Worm (Caenorhabditis elegans) whole organism, young adult: ENCODE results near the gene F08H9.4.

Experiments
- B0035.1 ChIP-seq: sonication (generic microtip); optimal IDR thresholded peaks from 2 replicates; lab custom pipeline; 2016; ENCODE audit warnings: missing genetic modification characterization, mild to moderate bottlenecking, missing compliant biosample characterization, missing genotype, missing genetic modification reagents
- B0336.3 ChIP-seq: fragments of 200-800 bp; sonication (Bioruptor generic); IDR thresholded peaks from 2 replicates; pipeline ENCODE4 v1.3.6; 2022; ENCODE audit warnings: missing genetic modification characterization, missing compliant biosample characterization
- D2030.7 ChIP-seq: fragments of 200-800 bp; sonication (Bioruptor generic); IDR thresholded peaks from 2 replicates; pipeline ENCODE4 v1.3.6; 2022; ENCODE audit warnings: missing genetic modification reagents, missing genetic modification characterization, missing compliant biosample characterization
- F10E7.11 ChIP-seq: sonication (generic microtip); optimal IDR thresholded peaks from 2 replicates; lab custom pipeline; 2017; ENCODE audit warnings: mild to moderate bottlenecking, missing genetic modification characterization, moderate library complexity, missing compliant biosample characterization
- F33H1.4 ChIP-seq: fragments of 200-800 bp; sonication (Bioruptor generic); IDR thresholded peaks from 2 replicates; pipeline ENCODE4 v1.3.6; 2022; ENCODE audit warnings: missing genetic modification reagents, missing genetic modification characterization, missing compliant biosample characterization
- F52B5.7 ChIP-seq: sonication (generic microtip); optimal IDR thresholded peaks from 2 replicates; lab custom pipeline; 2016; ENCODE audit warnings: mild to moderate bottlenecking, missing genetic modification characterization, missing compliant biosample characterization
- F55B11.4 ChIP-seq: sonication (generic microtip); optimal IDR thresholded peaks from 2 replicates; lab custom pipeline; 2016; ENCODE audit warnings: missing compliant biosample characterization, missing genetic modification characterization, borderline replicate concordance; ENCODE audit not compliant: insufficient read depth
- T07F8.4 ChIP-seq: sonication (generic microtip); optimal IDR thresholded peaks from 2 replicates; lab custom pipeline; 2016; ENCODE audit warnings: mild to moderate bottlenecking, missing genetic modification characterization, moderate library complexity, missing compliant biosample characterization
- Y56A3A.18 ChIP-seq: fragments of 200-800 bp; sonication (Bioruptor generic); IDR thresholded peaks from 2 replicates; pipeline ENCODE4 v1.3.6; 2022; ENCODE audit warnings: missing genetic modification reagents, missing genetic modification characterization, missing compliant biosample characterization
- Y79H2A.3 ChIP-seq: fragments of 200-800 bp; sonication (Bioruptor generic); conservative IDR thresholded peaks from 2 replicates; pipeline ENCODE4 v1.3.6; 2022; ENCODE audit warnings: missing genetic modification reagents, missing genetic modification characterization, missing compliant biosample characterization
- ZK185.1 ChIP-seq: sonication (generic microtip); optimal IDR thresholded peaks from 2 replicates; lab custom pipeline; 2016; ENCODE audit warnings: mild to moderate bottlenecking, missing genetic modification characterization, missing compliant biosample characterization; ENCODE audit not compliant: poor library complexity, severe bottlenecking
- akir-1 ChIP-seq: fragments of 200-800 bp; sonication (Bioruptor generic); optimal IDR thresholded peaks from 2 replicates; lab custom pipeline; 2018; ENCODE audit warnings: mild to moderate bottlenecking, missing genetic modification characterization, moderate library complexity, missing compliant biosample characterization
- attf-6 ChIP-seq: fragments of 200-800 bp; sonication (Bioruptor generic); IDR thresholded peaks from 2 replicates; pipeline ENCODE4 v1.3.6; 2022; ENCODE audit warnings: missing genetic modification reagents, missing genetic modification characterization, missing compliant biosample characterization
- bed-2 ChIP-seq: fragments of 200-800 bp; sonication (Bioruptor generic); IDR thresholded peaks from 2 replicates; pipeline ENCODE4 v1.3.6; 2022; ENCODE audit warnings: missing genetic modification reagents, missing genetic modification characterization, missing compliant biosample characterization
- ccch-3 ChIP-seq: fragments of 200-800 bp; sonication (Bioruptor generic); optimal IDR thresholded peaks from 2 replicates; lab custom pipeline; 2018; ENCODE audit warnings: mild to moderate bottlenecking, missing genetic modification characterization, missing compliant biosample characterization
- cebp-1 ChIP-seq, 2 experiments: fragments of 200-800 bp in 1 of 2; sonication (Bioruptor generic) in 1 of 2; sonication (generic microtip) in 1 of 2; IDR thresholded peaks in 1 of 2; optimal IDR thresholded peaks in 1 of 2; 2 replicates each; pipeline versions ENCODE4 v1.3.6 to Lab custom; 2017 to 2022; ENCODE audit warnings: missing compliant biosample characterization in 2 of 2, missing genetic modification characterization in 2 of 2, mild to moderate bottlenecking in 1 of 2, missing genetic modification reagents in 1 of 2, moderate library complexity in 1 of 2
- ceh-100 ChIP-seq: fragments of 200-800 bp; sonication (Bioruptor generic); IDR thresholded peaks from 2 replicates; pipeline ENCODE4 v1.3.6; 2022; ENCODE audit warnings: missing genetic modification reagents, missing genetic modification characterization, missing compliant biosample characterization
- ceh-79 ChIP-seq: sonication (generic microtip); optimal IDR thresholded peaks from 2 replicates; lab custom pipeline; 2017; ENCODE audit warnings: mild to moderate bottlenecking, missing genetic modification characterization, missing compliant biosample characterization
- die-1 ChIP-seq: sonication (generic microtip); optimal IDR thresholded peaks from 2 replicates; lab custom pipeline; 2016; ENCODE audit warnings: missing genotype, mild to moderate bottlenecking, missing genetic modification characterization, missing compliant biosample characterization
- dox-1 ChIP-seq: fragments of 200-800 bp; sonication (Bioruptor generic); IDR thresholded peaks from 2 replicates; pipeline ENCODE4 v1.3.6; 2022; ENCODE audit warnings: missing genetic modification reagents, missing genetic modification characterization, missing compliant biosample characterization
- efl-1 ChIP-seq: fragments of 150-350 bp; optimal IDR thresholded peaks from 2 replicates; lab custom pipeline; 2014; ENCODE audit warnings: missing biosample characterization, missing genetic modification reagents, missing genetic modification characterization
- ets-4 ChIP-seq: fragments of 200-800 bp; sonication (Bioruptor generic); optimal IDR thresholded peaks from 2 replicates; lab custom pipeline; 2018; ENCODE audit warnings: mild to moderate bottlenecking, missing genetic modification characterization, missing compliant biosample characterization
- hlh-12 ChIP-seq: sonication (generic microtip); optimal IDR thresholded peaks from 2 replicates; lab custom pipeline; 2016; ENCODE audit warnings: missing genetic modification characterization, missing compliant biosample characterization
- hmg-1.2 ChIP-seq: fragments of 200-800 bp; sonication (Bioruptor generic); IDR thresholded peaks from 2 replicates; pipeline ENCODE4 v1.3.6; 2022; ENCODE audit warnings: missing genetic modification reagents, missing genetic modification characterization, missing compliant biosample characterization
- hmg-20 ChIP-seq: fragments of 200-800 bp; sonication (Bioruptor generic); IDR thresholded peaks from 2 replicates; pipeline ENCODE4 v1.3.6; 2022; ENCODE audit warnings: missing genetic modification reagents, missing genetic modification characterization, missing compliant biosample characterization
- hsf-1 ChIP-seq: fragments of 200-800 bp; sonication (Bioruptor generic); IDR thresholded peaks from 2 replicates; pipeline ENCODE4 v1.3.6; 2022; ENCODE audit warnings: missing genetic modification reagents, missing genetic modification characterization, missing compliant biosample characterization
- let-607 ChIP-seq, 2 experiments: fragments of 200-800 bp in 1 of 2; sonication (Bioruptor generic) in 1 of 2; sonication (generic microtip) in 1 of 2; optimal IDR thresholded peaks; 2 replicates each; lab custom pipeline; 2016 to 2018; ENCODE audit warnings: mild to moderate bottlenecking in 2 of 2, missing compliant biosample characterization in 2 of 2, missing genetic modification characterization in 2 of 2, moderate library complexity in 2 of 2, missing genotype in 1 of 2
- lsl-1 ChIP-seq: fragments of 200-800 bp; sonication (Bioruptor generic); optimal IDR thresholded peaks from 2 replicates; lab custom pipeline; 2018; ENCODE audit warnings: mild to moderate bottlenecking, missing genetic modification characterization, moderate library complexity, missing compliant biosample characterization
- lsy-27 ChIP-seq: sonication (generic microtip); optimal IDR thresholded peaks from 2 replicates; lab custom pipeline; 2017; ENCODE audit warnings: missing genetic modification characterization, mild to moderate bottlenecking, missing compliant biosample characterization, antibody characterized with exemption, missing genotype, borderline replicate concordance; ENCODE audit not compliant: insufficient read depth
- madf-6 ChIP-seq: fragments of 200-800 bp; sonication (Bioruptor generic); IDR thresholded peaks from 2 replicates; pipeline ENCODE4 v1.3.6; 2022; ENCODE audit warnings: missing genetic modification reagents, missing genetic modification characterization, missing compliant biosample characterization
- madf-8 ChIP-seq: fragments of 200-800 bp; sonication (Bioruptor generic); conservative IDR thresholded peaks from 2 replicates; pipeline ENCODE4 v1.3.6; 2022; ENCODE audit warnings: missing genetic modification reagents, missing genetic modification characterization, missing compliant biosample characterization
- mel-28 ChIP-seq: sonication (generic microtip); optimal IDR thresholded peaks from 2 replicates; lab custom pipeline; 2016; ENCODE audit warnings: borderline replicate concordance, mild to moderate bottlenecking, missing genetic modification characterization, missing compliant biosample characterization
- nfya-2 ChIP-seq: fragments of 200-800 bp; sonication (Bioruptor generic); IDR thresholded peaks from 2 replicates; pipeline ENCODE4 v1.3.6; 2022; ENCODE audit warnings: missing genetic modification reagents, missing genetic modification characterization, missing compliant biosample characterization
- nhr-90 ChIP-seq: sonication (generic microtip); optimal IDR thresholded peaks from 2 replicates; lab custom pipeline; 2016; ENCODE audit warnings: missing genotype, mild to moderate bottlenecking, missing genetic modification characterization, missing compliant biosample characterization
- pha-4 ChIP-seq: fragments of 150-350 bp; sonication (generic microtip); optimal IDR thresholded peaks from 2 replicates; lab custom pipeline; 2014; ENCODE audit warnings: missing biosample characterization, missing genetic modification reagents, missing genetic modification characterization
- repo-1 ChIP-seq: sonication (generic microtip); optimal IDR thresholded peaks from 2 replicates; lab custom pipeline; 2017; ENCODE audit warnings: mild to moderate bottlenecking, missing genetic modification characterization, missing compliant biosample characterization
- rpc-1 ChIP-seq, 2 experiments: fragments of 150-350 bp in 1 of 2; sonication (generic microtip) in 1 of 2; optimal IDR thresholded peaks; 2 replicates each; lab custom pipeline; 2014 to 2018; ENCODE audit warnings: missing biosample characterization in 1 of 2, missing genetic modification characterization in 1 of 2, missing genetic modification reagents in 1 of 2, missing genotype in 1 of 2
- snpc-3.4 ChIP-seq: sonication (generic microtip); optimal IDR thresholded peaks from 2 replicates; lab custom pipeline; 2017; ENCODE audit warnings: missing genetic modification characterization, mild to moderate bottlenecking, missing compliant biosample characterization, antibody characterized with exemption, moderate library complexity, missing genotype, missing genetic modification reagents
- somi-1 ChIP-seq: fragments of 200-800 bp; sonication (Bioruptor generic); optimal IDR thresholded peaks from 2 replicates; lab custom pipeline; 2018; ENCODE audit warnings: mild to moderate bottlenecking, missing genetic modification characterization, missing compliant biosample characterization
- tbp1 ChIP-seq: fragments of 200-800 bp; sonication (Bioruptor generic); optimal IDR thresholded peaks from 2 replicates; lab custom pipeline; 2018; ENCODE audit warnings: mild to moderate bottlenecking, missing genetic modification characterization, missing compliant biosample characterization
- tbx-9 ChIP-seq: sonication (generic microtip); optimal IDR thresholded peaks from 2 replicates; lab custom pipeline; 2016; ENCODE audit warnings: borderline replicate concordance, missing genetic modification characterization, inconsistent platforms, missing compliant biosample characterization
- ztf-22 ChIP-seq: fragments of 200-800 bp; sonication (Bioruptor generic); optimal IDR thresholded peaks from 2 replicates; lab custom pipeline; 2018; ENCODE audit warnings: mild to moderate bottlenecking, missing genetic modification characterization, moderate library complexity, missing compliant biosample characterization
- ztf-28 ChIP-seq: fragments of 200-800 bp; sonication (Bioruptor generic); IDR thresholded peaks from 2 replicates; pipeline ENCODE4 v1.3.6; 2022; ENCODE audit warnings: missing genetic modification reagents, missing genetic modification characterization, missing compliant biosample characterization
- ztf-3 ChIP-seq: fragments of 200-800 bp; sonication (Bioruptor generic); optimal IDR thresholded peaks from 2 replicates; lab custom pipeline; 2018; ENCODE audit warnings: mild to moderate bottlenecking, missing genetic modification characterization, missing compliant biosample characterization
- ztf-6 ChIP-seq: fragments of 200-800 bp; sonication (Bioruptor generic); IDR thresholded peaks from 2 replicates; pipeline ENCODE4 v1.3.6; 2022; ENCODE audit warnings: missing genetic modification reagents, missing genetic modification characterization, missing compliant biosample characterization

Gene F08H9.4

ce11 chrV:14468196-14468874 lies 4.1 kb upstream of the F08H9.4 start, which contains the start of gene srz-97 (continued):
- TF ChIP-seq ccch-3 (GFP tag; lab: Kevin White, UChicago): no peak
- TF ChIP-seq ets-4 (GFP tag; lab: Kevin White, UChicago): no peak
- peak; percentile 83 for TF ChIP-seq madf-6 (GFP tag; lab: Robert Waterston, UW)
- TF ChIP-seq ZK185.1 (tag; lab: Kevin White, UChicago): peak; percentile 13
- no peak for TF ChIP-seq cebp-1 (GFP tag; IDR thresholded peaks at IDR 0.05; lab: Robert Waterston, UW)
- TF ChIP-seq cebp-1 (tag; optimal IDR thresholded peaks at IDR 0.05; lab: Kevin White, UChicago): no peak
- TF ChIP-seq B0035.1 (tag; lab: Kevin White, UChicago): no peak
- no peak for TF ChIP-seq F55B11.4 (tag; lab: Kevin White, UChicago)
- TF ChIP-seq attf-6 (GFP tag; lab: Robert Waterston, UW): peak; percentile 84
- TF ChIP-seq ztf-6: no peak
- no peak for TF ChIP-seq T07F8.4
- peak; percentile 39 for TF ChIP-seq snpc-3.4 (tag; lab: Kevin White, UChicago)
- peak; percentile 75 for TF ChIP-seq D2030.7 (GFP tag; lab: Robert Waterston, UW)
- TF ChIP-seq lsy-27 (tag; lab: Kevin White, UChicago): no peak
- no peak for TF ChIP-seq nhr-90 (tag; lab: Kevin White, UChicago)
- TF ChIP-seq madf-8: peak; percentile 46
- peak; percentile 59 for TF ChIP-seq lsl-1 (GFP tag; lab: Kevin White, UChicago)
- 0 out of 2 replicates have a peak, but pooled peaks have one; percentile 45 for TF ChIP-seq hmg-20
- peak; percentile 35; the same call in 1 of the 2 replicates for TF ChIP-seq F33H1.4 (GFP tag; lab: Robert Waterston, UW)
- TF ChIP-seq mel-28 (tag; lab: Kevin White, UChicago): no peak
- peak; percentile 48; the same call in 1 of the 2 replicates for TF ChIP-seq Y56A3A.18
- no peak for TF ChIP-seq tbx-9 (tag; lab: Kevin White, UChicago)
- TF ChIP-seq dox-1: peak; percentile 88
- TF ChIP-seq somi-1: no peak
- TF ChIP-seq hsf-1 (GFP tag; lab: Robert Waterston, UW): 0 out of 2 replicates have a peak, but pooled peaks have one; percentile 25
- no peak for TF ChIP-seq ztf-28 (GFP tag; lab: Robert Waterston, UW)
- TF ChIP-seq F10E7.11: no peak
- TF ChIP-seq ceh-100 (GFP tag; lab: Robert Waterston, UW): 0 out of 2 replicates have a peak, but pooled peaks have one; percentile 42
- TF ChIP-seq ceh-79 (tag; lab: Kevin White, UChicago): no peak
- no peak for TF ChIP-seq efl-1 (GFP tag; lab: Kevin White, UChicago)
- peak; percentile 37; the same call in 1 of the 2 replicates for TF ChIP-seq bed-2 (GFP tag; lab: Robert Waterston, UW)
- TF ChIP-seq hlh-12: no peak
- TF ChIP-seq akir-1 (GFP tag; lab: Kevin White, UChicago): no peak
- no peak for TF ChIP-seq ztf-3
- TF ChIP-seq repo-1 (tag; lab: Kevin White, UChicago): no peak
- no peak for TF ChIP-seq F52B5.7 (tag; lab: Kevin White, UChicago)
- TF ChIP-seq nfya-2 (GFP tag; lab: Robert Waterston, UW): no peak
- 0 out of 2 replicates have a peak, but pooled peaks have one; percentile 42 for TF ChIP-seq Y79H2A.3 (GFP tag; lab: Robert Waterston, UW)
- no peak for TF ChIP-seq let-607 (tag; optimal IDR thresholded peaks at IDR 0.05; lab: Kevin White, UChicago)
- TF ChIP-seq tbp1 (GFP tag; lab: Kevin White, UChicago): peak; percentile 74
- TF ChIP-seq die-1: peak; percentile 32
- no peak for TF ChIP-seq pha-4 (tag; lab: Kevin White, UChicago)
- TF ChIP-seq ztf-22: no peak
- no peak for TF ChIP-seq rpc-1 (optimal IDR thresholded peaks at IDR 0.05; lab: Kevin White, UChicago)
- no peak for TF ChIP-seq rpc-1 (tag; optimal IDR thresholded peaks at IDR 0.05; lab: Kevin White, UChicago)
- peak; percentile 62 for TF ChIP-seq B0336.3 (GFP tag; lab: Robert Waterston, UW)
- TF ChIP-seq hmg-1.2 (GFP tag; lab: Robert Waterston, UW): peak; percentile 93
